Worm (Caenorhabditis elegans): Measurements from ENCODE around the gene F38B6.7.

F38B6.7 gene

DNA sequence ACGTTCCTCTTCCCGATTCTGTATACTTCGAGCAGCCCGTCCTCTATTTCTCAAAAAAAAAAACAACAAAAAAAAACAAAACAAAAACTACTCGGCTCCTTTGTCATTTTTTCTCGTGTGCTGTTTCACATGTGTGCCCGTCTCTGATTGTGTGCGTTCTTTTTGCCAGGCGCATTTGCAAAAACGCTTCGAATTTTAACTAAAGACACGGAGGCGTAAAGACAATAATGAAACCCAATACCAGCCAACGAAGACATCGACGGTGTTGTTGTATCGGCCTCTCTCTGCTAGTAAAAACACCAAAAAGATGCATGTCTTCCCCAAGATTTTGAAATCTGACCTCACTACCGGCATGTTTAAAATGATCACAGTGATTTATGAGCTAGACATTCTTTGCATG is 48.7 kb upstream of the F38B6.7 start:
- TF ChIP-seq mdl-1 (tag; optimal IDR thresholded peaks at IDR 0.05) (peak; percentile 68 to 90), elt-3 (tag; optimal IDR thresholded peaks at IDR 0.05) (no peak), Y55F3AM.14 (GFP tag; optimal IDR thresholded peaks at IDR 0.05) (no peak), C34F6.9 (tag; optimal IDR thresholded peaks at IDR 0.05) (peak; percentile 3), sma-9 (GFP tag; optimal IDR thresholded peaks at IDR 0.05) (peak; percentile 2), sma-9 (tag; optimal IDR thresholded peaks at IDR 0.05) (no peak), alr-1 (tag; optimal IDR thresholded peaks at IDR 0.05) (no peak)

DNA sequence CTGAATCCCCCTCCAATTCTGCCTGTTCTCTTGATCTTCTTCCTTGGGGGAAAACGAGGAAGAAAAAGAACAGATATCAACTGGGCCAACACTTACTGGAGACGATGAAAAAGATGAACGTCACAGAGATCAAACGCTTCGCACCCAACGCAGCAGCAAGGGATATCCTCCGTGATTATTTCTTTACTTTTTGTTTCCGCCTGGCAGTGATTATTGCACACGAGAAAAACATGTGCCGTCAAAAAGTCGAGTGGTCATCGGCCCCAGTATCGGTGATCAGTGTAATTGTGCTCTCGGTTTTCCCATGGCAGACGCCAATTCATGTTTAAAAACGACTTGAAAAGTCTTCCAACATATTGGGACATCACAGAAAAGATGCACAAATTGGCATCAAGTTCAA is 47.3 kb upstream of the F38B6.7 start:
- peak; percentile 63 for TF ChIP-seq nhr-129 (tag; optimal IDR thresholded peaks at IDR 0.05)
- no peak for TF ChIP-seq snpc-4 (tag; optimal IDR thresholded peaks at IDR 0.05)
- peak; percentile 45 for TF ChIP-seq nhr-21 (tag; optimal IDR thresholded peaks at IDR 0.05)
- peak; percentile 89 for TF ChIP-seq sma-9 (GFP tag; optimal IDR thresholded peaks at IDR 0.05)
- no peak for TF ChIP-seq sma-9 (tag; optimal IDR thresholded peaks at IDR 0.05)
- TF ChIP-seq mdl-1 (tag; optimal IDR thresholded peaks at IDR 0.05) = peak; percentile 80 to 83
- no peak for TF ChIP-seq nhr-237 (tag; optimal IDR thresholded peaks at IDR 0.05)
- no peak for TF ChIP-seq ZK546.5 (tag; optimal IDR thresholded peaks at IDR 0.05)
- TF ChIP-seq egl-27 (tag; optimal IDR thresholded peaks at IDR 0.05) = peak; percentile 16
- TF ChIP-seq lin-13 (GFP tag; optimal IDR thresholded peaks at IDR 0.05) = no peak
- peak; percentile 66 for TF ChIP-seq F13H6.1 (tag; optimal IDR thresholded peaks at IDR 0.05)

DNA sequence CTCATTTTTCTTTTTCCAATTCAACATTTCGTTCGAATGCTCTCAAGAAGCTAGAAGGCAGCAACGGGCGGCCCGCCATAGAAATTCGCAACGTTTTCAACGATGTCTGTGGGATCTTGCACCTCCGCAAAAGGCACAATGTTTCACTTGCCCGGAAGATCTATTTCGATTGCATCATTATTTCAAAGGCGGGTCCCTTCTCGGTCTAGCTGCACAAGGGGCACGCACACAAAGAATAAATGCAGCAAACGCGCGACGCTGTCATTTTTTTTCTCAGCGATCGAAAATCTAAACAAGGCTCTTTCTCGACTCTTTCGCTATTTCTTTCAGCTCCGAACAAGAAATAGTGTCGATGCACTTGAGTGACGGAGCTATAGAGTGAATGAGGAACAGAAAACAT is 46.8 kb upstream of the F38B6.7 start:
- TF ChIP-seq nhr-129 (tag; optimal IDR thresholded peaks at IDR 0.05) = peak; percentile 80
- peak in 1 of 2 experiments; percentile 6 for TF ChIP-seq lsy-2 (tag; optimal IDR thresholded peaks at IDR 0.05)
- no peak for TF ChIP-seq mab-5 (tag; optimal IDR thresholded peaks at IDR 0.05)
- TF ChIP-seq sma-9 (GFP tag; optimal IDR thresholded peaks at IDR 0.05) = peak; percentile 54
- TF ChIP-seq sma-9 (tag; optimal IDR thresholded peaks at IDR 0.05) = no peak
- TF ChIP-seq zag-1 (tag; optimal IDR thresholded peaks at IDR 0.05) = peak; percentile 68
- TF ChIP-seq mdl-1 (tag; optimal IDR thresholded peaks at IDR 0.05) = peak; percentile 84 to 90

DNA sequence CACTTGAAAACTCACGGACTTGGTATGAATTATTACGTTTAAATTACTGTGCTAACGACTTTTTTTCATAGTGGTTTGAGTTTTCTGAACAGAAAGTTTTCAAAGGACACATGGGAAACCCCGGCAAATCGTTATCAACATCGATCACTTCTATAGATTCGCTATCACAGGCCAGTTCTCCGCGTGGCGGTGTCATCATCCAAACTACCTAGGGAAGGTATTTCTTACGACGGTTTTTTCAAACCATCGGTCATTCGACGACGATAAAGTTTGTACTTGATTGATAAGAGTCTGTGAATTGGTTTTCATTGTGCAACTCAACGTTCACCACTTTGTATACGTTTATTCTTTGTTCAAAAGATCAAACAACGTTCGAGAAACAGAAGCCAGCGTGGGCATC is 46.4 kb upstream of the F38B6.7 start:
- TF ChIP-seq lin-11 (tag; optimal IDR thresholded peaks at IDR 0.05) (no peak), blmp-1 (tag; optimal IDR thresholded peaks at IDR 0.05; ENCODE audit: insufficient read depth) (peak; percentile 11), F13H6.1 (tag; optimal IDR thresholded peaks at IDR 0.05) (no peak), crh-2 (tag; optimal IDR thresholded peaks at IDR 0.05) (peak; percentile 48), nhr-21 (tag; optimal IDR thresholded peaks at IDR 0.05) (peak; percentile 25), peb-1 (tag; optimal IDR thresholded peaks at IDR 0.05) (no peak), gmeb-1 (tag; optimal IDR thresholded peaks at IDR 0.05) (peak; percentile 65), sma-9 (GFP tag; optimal IDR thresholded peaks at IDR 0.05) (peak; percentile 95), sma-9 (tag; optimal IDR thresholded peaks at IDR 0.05) (no peak), sma-3 (GFP tag; optimal IDR thresholded peaks at IDR 0.05) (peak; percentile 19), skn-1 (tag; optimal IDR thresholded peaks at IDR 0.05) (peak; percentile 28), fos-1 (tag; optimal IDR thresholded peaks at IDR 0.05) (peak; percentile 95), egl-27 (tag; optimal IDR thresholded peaks at IDR 0.05) (peak; percentile 33), mdl-1 (tag; optimal IDR thresholded peaks at IDR 0.05) (peak; percentile 78 to 95), mab-5 (tag; optimal IDR thresholded peaks at IDR 0.05) (no peak)

DNA sequence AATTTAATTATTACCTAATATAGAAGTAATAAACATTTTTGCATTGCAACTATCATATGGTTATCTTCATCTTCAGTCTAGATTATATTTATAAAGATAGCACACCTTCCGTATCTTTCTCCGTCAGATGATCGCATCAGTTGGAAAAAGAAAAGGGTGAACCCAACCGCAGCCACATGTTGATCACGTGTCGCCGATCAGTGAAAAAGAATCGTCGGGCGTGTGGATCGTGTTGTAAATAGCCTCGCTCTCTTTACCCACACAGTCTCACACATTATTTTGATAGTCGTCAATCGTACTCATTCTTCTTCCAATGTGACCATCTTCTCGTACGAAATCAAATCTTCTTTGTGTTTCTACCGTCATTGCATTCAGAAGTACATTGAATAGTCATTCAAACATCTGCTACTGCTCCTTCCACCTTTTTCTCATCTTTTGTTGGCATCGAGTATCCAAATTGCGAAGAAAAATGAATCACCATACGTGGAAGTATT is 45.7 kb upstream of the F38B6.7 start:
- peak; percentile 98 to 99 for TF ChIP-seq mdl-1 (tag; optimal IDR thresholded peaks at IDR 0.05)
- TF ChIP-seq alr-1 (tag; optimal IDR thresholded peaks at IDR 0.05) = no peak
- peak; percentile 98 for TF ChIP-seq sma-3 (GFP tag; optimal IDR thresholded peaks at IDR 0.05)
- TF ChIP-seq ztf-4 (tag; optimal IDR thresholded peaks at IDR 0.05) = peak; percentile 95
- no peak for TF ChIP-seq ztf-11 (tag; optimal IDR thresholded peaks at IDR 0.05)
- no peak for TF ChIP-seq dmd-4 (tag; optimal IDR thresholded peaks at IDR 0.05)
- TF ChIP-seq lsy-2 (tag; optimal IDR thresholded peaks at IDR 0.05) = peak in 1 of 2 experiments; percentile 89
- TF ChIP-seq nhr-77 (tag; optimal IDR thresholded peaks at IDR 0.05) = no peak
- no peak for TF ChIP-seq skn-1 (tag; optimal IDR thresholded peaks at IDR 0.05)
- no peak for TF ChIP-seq aly-2 (tag; optimal IDR thresholded peaks at IDR 0.05)
- peak; percentile 97 for TF ChIP-seq ama-1 (optimal IDR thresholded peaks at IDR 0.05)
- no peak for TF ChIP-seq nhr-11 (tag; optimal IDR thresholded peaks at IDR 0.05)
- peak; percentile 97 for TF ChIP-seq nhr-129 (tag; optimal IDR thresholded peaks at IDR 0.05)
- no peak for TF ChIP-seq elt-3 (tag; optimal IDR thresholded peaks at IDR 0.05)
- peak; percentile 98 for TF ChIP-seq nhr-25 (tag; optimal IDR thresholded peaks at IDR 0.05)
- TF ChIP-seq gmeb-1 (tag; optimal IDR thresholded peaks at IDR 0.05) = peak; percentile 87
- peak; percentile 88 for TF ChIP-seq lin-13 (GFP tag; optimal IDR thresholded peaks at IDR 0.05)
- TF ChIP-seq fos-1 (tag; optimal IDR thresholded peaks at IDR 0.05) = peak; percentile 89
- no peak for TF ChIP-seq ztf-1 (GFP tag; conservative IDR thresholded peaks at IDR 0.05)
- no peak for TF ChIP-seq ZK546.5 (tag; optimal IDR thresholded peaks at IDR 0.05)
- peak; percentile 17 for TF ChIP-seq nhr-12 (tag; optimal IDR thresholded peaks at IDR 0.05)
- TF ChIP-seq unc-55 (GFP tag; optimal IDR thresholded peaks at IDR 0.05) = no peak
- peak; percentile 97 for TF ChIP-seq sem-4 (tag; optimal IDR thresholded peaks at IDR 0.05)
- peak; percentile 93 for TF ChIP-seq blmp-1 (tag; optimal IDR thresholded peaks at IDR 0.05; ENCODE audit: insufficient read depth)
- TF ChIP-seq egl-27 (tag; optimal IDR thresholded peaks at IDR 0.05) = peak; percentile 90
- no peak for TF ChIP-seq peb-1 (tag; optimal IDR thresholded peaks at IDR 0.05)
- TF ChIP-seq lin-11 (tag; optimal IDR thresholded peaks at IDR 0.05) = peak; percentile 42
- TF ChIP-seq nhr-10 (tag; optimal IDR thresholded peaks at IDR 0.05) = no peak
- peak; percentile 96 for TF ChIP-seq elt-1 (tag; optimal IDR thresholded peaks at IDR 0.05)
- TF ChIP-seq mab-5 (tag; optimal IDR thresholded peaks at IDR 0.05) = peak; percentile 76
- peak; percentile 91 for TF ChIP-seq Y55F3AM.14 (GFP tag; optimal IDR thresholded peaks at IDR 0.05)
- TF ChIP-seq nhr-6 (tag; optimal IDR thresholded peaks at IDR 0.05) = peak; percentile 90
- TF ChIP-seq C34F6.9 (tag; optimal IDR thresholded peaks at IDR 0.05) = peak; percentile 78

Data from whole organism, L2 larva.